Worm (Caenorhabditis elegans): ENCODE data around the gene srg-33.
A peak's percentile ranks its signal among the peaks of the same experiment; 100 is the strongest.

Gene srg-33

DNA sequence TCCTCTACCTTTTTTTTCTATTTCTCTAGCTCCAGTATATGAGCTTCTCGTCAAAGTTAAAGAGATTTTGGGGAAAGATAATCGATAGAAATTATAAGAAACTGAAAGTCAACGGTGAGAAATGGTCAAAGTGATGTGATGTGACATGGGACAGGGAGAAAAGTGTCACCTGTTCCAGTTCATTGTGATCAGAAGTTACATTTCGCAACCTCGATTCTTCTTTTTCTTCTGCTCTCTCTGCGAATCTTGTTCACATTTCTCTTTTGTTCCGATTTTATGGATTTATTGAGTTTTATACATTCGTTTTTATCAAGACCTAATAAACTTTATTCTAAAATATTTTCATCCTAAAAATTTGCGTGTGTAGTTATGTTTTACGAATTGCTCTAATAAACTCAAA is 43.8 kb downstream of the srg-33 start:
- TF ChIP-seq snpc-4 (GFP tag; optimal IDR thresholded peaks at IDR 0.05): no peak
- TF ChIP-seq snpc-4 (tag; optimal IDR thresholded peaks at IDR 0.05): no peak
- peak; percentile 51; the same call in 1 of the 2 replicates for TF ChIP-seq cebp-1 (GFP tag; IDR thresholded peaks at IDR 0.05)
- peak; percentile 78 for TF ChIP-seq cebp-1 (tag; optimal IDR thresholded peaks at IDR 0.05)

DNA sequence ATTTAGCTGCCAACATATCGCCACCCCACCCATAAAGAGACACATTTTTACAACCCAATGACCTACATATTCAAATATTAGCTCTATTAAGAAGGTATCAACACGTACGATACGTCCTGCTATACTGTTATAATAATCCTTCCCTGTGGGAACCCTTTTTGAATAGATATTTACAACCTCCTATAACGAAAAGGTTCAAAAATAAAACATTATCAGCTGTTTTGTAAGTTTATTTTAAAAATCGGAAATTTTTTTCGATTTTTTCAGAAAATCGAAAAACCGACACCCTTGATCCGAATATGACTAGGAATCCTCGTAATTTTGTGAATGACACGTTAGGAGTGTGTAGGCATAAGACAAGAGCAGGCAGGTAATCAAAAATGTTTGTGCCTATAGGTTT is 49.1 kb downstream of the srg-33 start, which contains the start of gene C08D8.7:
Gene C08D8.7, plus strand, starts transcription at position 301 of the 400 bp plus-strand sequence.
- TF ChIP-seq aptf-2 (GFP tag; conservative IDR thresholded peaks at IDR 0.05): 0 out of 2 replicates have a peak, but pooled peaks have one; percentile 48

DNA sequence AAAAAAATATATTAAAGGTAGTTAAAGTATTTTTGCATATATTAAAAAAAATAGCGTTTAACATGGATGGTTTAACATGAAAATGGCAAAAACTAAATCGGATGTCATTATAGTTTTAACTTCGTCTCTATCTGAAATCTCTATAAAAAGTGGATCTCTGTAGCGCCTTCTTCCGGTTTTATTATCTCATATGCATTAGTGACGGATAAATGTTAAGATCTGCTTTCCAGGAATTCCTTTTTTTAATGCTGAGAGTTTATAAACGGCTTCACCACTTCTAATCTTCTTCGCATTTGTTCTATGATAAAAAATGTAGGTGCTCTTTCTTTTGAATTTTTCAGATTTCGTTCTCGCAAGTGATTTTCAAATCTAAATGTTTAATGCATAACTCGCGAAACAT is 50.6 kb downstream of the srg-33 start:
- TF ChIP-seq F52B5.7 (tag; optimal IDR thresholded peaks at IDR 0.05) (no peak), pbrm-1 (GFP tag; IDR thresholded peaks at IDR 0.05) (no peak), Y53F4B.3 (GFP tag; IDR thresholded peaks at IDR 0.05) (no peak), ztf-25 (GFP tag; IDR thresholded peaks at IDR 0.05) (no peak), F39B2.1 (GFP tag; IDR thresholded peaks at IDR 0.05) (no peak), F23B12.7 (tag; optimal IDR thresholded peaks at IDR 0.05; ENCODE audit: insufficient read depth) (no peak), nhr-27 (tag; optimal IDR thresholded peaks at IDR 0.05) (no peak), lsl-1 (GFP tag; optimal IDR thresholded peaks at IDR 0.05) (no peak), Y56A3A.18 (GFP tag; IDR thresholded peaks at IDR 0.05) (no peak), F37B4.10 (GFP tag; IDR thresholded peaks at IDR 0.05) (no peak), dpl-1 (GFP tag; optimal IDR thresholded peaks at IDR 0.05) (no peak), zim-3 (tag; optimal IDR thresholded peaks at IDR 0.05) (no peak), ztf-26 (tag; optimal IDR thresholded peaks at IDR 0.05) (no peak), egl-44 (GFP tag; IDR thresholded peaks at IDR 0.05) (no peak), ceh-91 (GFP tag; IDR thresholded peaks at IDR 0.05) (no peak), B0019.2 (GFP tag; conservative IDR thresholded peaks at IDR 0.05) (no peak), egl-18 (GFP tag; IDR thresholded peaks at IDR 0.05) (no peak), xnd-1 (tag; optimal IDR thresholded peaks at IDR 0.05) (no peak), unc-130 (GFP tag; optimal IDR thresholded peaks at IDR 0.05) (no peak)
